Worm (Caenorhabditis elegans) whole organism, L4 larva: ENCODE measurements around the gene clec-219.
A peak's percentile ranks its signal among the peaks of the same experiment; 100 is the strongest.

Experiments
- F10B5.3 ChIP-seq: sonication (generic microtip); optimal IDR thresholded peaks from 2 replicates; lab custom pipeline; 2016; ENCODE audit warnings: mild to moderate bottlenecking, missing genetic modification characterization, missing compliant biosample characterization
- R02D3.7 ChIP-seq: fragments of 150-350 bp; sonication (generic microtip); optimal IDR thresholded peaks from 3 replicates; lab custom pipeline; 2014; ENCODE audit warnings: missing biosample characterization, missing genetic modification characterization
- T20F7.1 ChIP-seq: fragments of 200-800 bp; sonication (Bioruptor generic); optimal IDR thresholded peaks from 2 replicates; lab custom pipeline; 2018; ENCODE audit warnings: mild to moderate bottlenecking, missing genetic modification characterization, missing compliant biosample characterization
- T26A8.4 ChIP-seq: fragments of 200-800 bp; sonication (Bioruptor generic); IDR thresholded peaks from 2 replicates; pipeline ENCODE4 v1.3.6; 2022; ENCODE audit warnings: missing genetic modification characterization, missing compliant biosample characterization
- Y105C5A.15 ChIP-seq: fragments of 200-800 bp; sonication (Bioruptor generic); IDR thresholded peaks from 2 replicates; pipeline ENCODE4 v1.3.6; 2022; ENCODE audit warnings: missing genetic modification characterization, missing compliant biosample characterization
- Y48G9A.11 ChIP-seq: fragments of 200-800 bp; sonication (Bioruptor generic); IDR thresholded peaks from 2 replicates; pipeline ENCODE4 v1.3.6; 2022; ENCODE audit warnings: missing genetic modification reagents, missing genetic modification characterization, missing compliant biosample characterization
- aha-1 ChIP-seq: fragments of 150-350 bp; peaks from one replicate; lab custom pipeline; 2014; ENCODE audit warnings: missing biosample characterization, missing genetic modification characterization
- ama-1 ChIP-seq: fragments of 150-350 bp; optimal IDR thresholded peaks from 2 replicates; lab custom pipeline; 2014; ENCODE audit warnings: inconsistent platforms, mixed read lengths
- ceh-44 ChIP-seq: fragments of 200-800 bp; sonication (Bioruptor generic); IDR thresholded peaks from 2 replicates; pipeline ENCODE4 v1.3.6; 2022; ENCODE audit warnings: missing genetic modification reagents, missing genetic modification characterization, missing compliant biosample characterization
- ceh-62 ChIP-seq: sonication (generic microtip); optimal IDR thresholded peaks from 2 replicates; lab custom pipeline; 2017; ENCODE audit warnings: missing biosample characterization, missing genetic modification characterization
- ctbp-1 ChIP-seq: fragments of 200-800 bp; sonication (Bioruptor generic); IDR thresholded peaks from 2 replicates; pipeline ENCODE4 v1.3.6; 2022; ENCODE audit warnings: missing genetic modification reagents, missing genetic modification characterization, missing compliant biosample characterization
- daf-16 ChIP-seq, 3 experiments: sonication (generic microtip); optimal IDR thresholded peaks; 2 replicates each; lab custom pipeline; 2016 to 2017; ENCODE audit warnings: missing genetic modification characterization in 3 of 3, missing genetic modification reagents in 3 of 3, mild to moderate bottlenecking in 2 of 3, missing compliant biosample characterization in 2 of 3, missing biosample characterization in 1 of 3, moderate library complexity in 1 of 3
- dmd-6 ChIP-seq: fragments of 200-800 bp; sonication (Bioruptor generic); IDR thresholded peaks from 2 replicates; pipeline ENCODE4 v1.3.6; 2022; ENCODE audit warnings: missing genetic modification reagents, missing genetic modification characterization, missing compliant biosample characterization
- dpl-1 ChIP-seq: fragments of 150-350 bp; optimal IDR thresholded peaks from 2 replicates; lab custom pipeline; 2014; ENCODE audit warnings: missing biosample characterization, missing genetic modification reagents, missing genetic modification characterization
- dve-1 ChIP-seq: sonication (generic microtip); optimal IDR thresholded peaks from 2 replicates; lab custom pipeline; 2017; ENCODE audit warnings: antibody characterized with exemption, mild to moderate bottlenecking, missing genetic modification characterization, missing compliant biosample characterization; ENCODE audit not compliant: insufficient read depth
- hlh-30 ChIP-seq: sonication (generic microtip); optimal IDR thresholded peaks from 2 replicates; lab custom pipeline; 2017; ENCODE audit warnings: antibody characterized with exemption, mild to moderate bottlenecking, missing genetic modification characterization, missing compliant biosample characterization; ENCODE audit not compliant: insufficient read depth
- hmg-1.1 ChIP-seq: fragments of 200-800 bp; sonication (Bioruptor generic); IDR thresholded peaks from 2 replicates; pipeline ENCODE4 v1.3.6; 2022; ENCODE audit warnings: missing genetic modification reagents, missing genetic modification characterization, missing compliant biosample characterization
- lim-7 ChIP-seq: fragments of 200-800 bp; sonication (Bioruptor generic); IDR thresholded peaks from 2 replicates; pipeline ENCODE4 v1.3.6; 2022; ENCODE audit warnings: missing genetic modification characterization, missing compliant biosample characterization
- lin-29 ChIP-seq: fragments of 200-800 bp; sonication (Bioruptor generic); IDR thresholded peaks from 2 replicates; pipeline ENCODE4 v1.3.6; 2022; ENCODE audit warnings: missing genetic modification reagents, missing genetic modification characterization, missing compliant biosample characterization
- lir-3 ChIP-seq: sonication (generic microtip); optimal IDR thresholded peaks from 2 replicates; lab custom pipeline; 2016; ENCODE audit warnings: mild to moderate bottlenecking, missing genetic modification characterization, missing compliant biosample characterization
- lsy-2 ChIP-seq, 2 experiments: fragments of 150-350 bp in 1 of 2; sonication (generic microtip) in 1 of 2; optimal IDR thresholded peaks; 2 replicates each; lab custom pipeline; 2014 to 2017; ENCODE audit warnings: missing biosample characterization in 2 of 2, missing genetic modification characterization in 2 of 2
- mep-1 ChIP-seq: fragments of 150-350 bp; sonication (generic microtip); optimal IDR thresholded peaks from 3 replicates; lab custom pipeline; 2014; ENCODE audit warnings: missing biosample characterization, missing genetic modification characterization
- mxl-3 ChIP-seq: fragments of 200-800 bp; sonication (Bioruptor generic); optimal IDR thresholded peaks from 2 replicates; lab custom pipeline; 2018; ENCODE audit warnings: mild to moderate bottlenecking, missing genetic modification characterization, missing compliant biosample characterization
- nhr-10 ChIP-seq: fragments of 150-350 bp; optimal IDR thresholded peaks from 2 replicates; lab custom pipeline; 2014; ENCODE audit warnings: missing biosample characterization, missing genetic modification characterization
- nhr-41 ChIP-seq: fragments of 200-800 bp; sonication (Bioruptor generic); IDR thresholded peaks from 2 replicates; pipeline ENCODE4 v1.3.6; 2022; ENCODE audit warnings: missing genetic modification reagents, missing genetic modification characterization, missing compliant biosample characterization
- pqm-1 ChIP-seq: sonication (generic microtip); optimal IDR thresholded peaks from 2 replicates; lab custom pipeline; 2017; ENCODE audit warnings: missing biosample characterization, missing genetic modification characterization
- rbr-2 ChIP-seq: sonication (generic microtip); optimal IDR thresholded peaks from 2 replicates; lab custom pipeline; 2016; ENCODE audit warnings: missing genotype, missing genetic modification characterization, missing compliant biosample characterization
- skn-1 ChIP-seq: fragments of 150-350 bp; optimal IDR thresholded peaks from 2 replicates; lab custom pipeline; 2014; ENCODE audit warnings: missing biosample characterization, missing genetic modification characterization
- snpc-4 ChIP-seq: fragments of 150-350 bp; optimal IDR thresholded peaks from 2 replicates; lab custom pipeline; 2014; ENCODE audit warnings: missing biosample characterization, missing genetic modification characterization
- tag-97 ChIP-seq: fragments of 200-800 bp; sonication (Bioruptor generic); IDR thresholded peaks from 2 replicates; pipeline ENCODE4 v1.3.6; 2022; ENCODE audit warnings: missing genetic modification characterization, missing compliant biosample characterization
- zag-1 ChIP-seq: fragments of 150-350 bp; optimal IDR thresholded peaks from 2 replicates; lab custom pipeline; 2014; ENCODE audit warnings: missing biosample characterization, missing genetic modification characterization
- zip-11 ChIP-seq: fragments of 200-800 bp; sonication (Bioruptor generic); IDR thresholded peaks from 2 replicates; pipeline ENCODE4 v1.3.6; 2022; ENCODE audit warnings: missing genetic modification characterization, missing compliant biosample characterization
- zip-2 ChIP-seq: fragments of 150-350 bp; optimal IDR thresholded peaks from 2 replicates; lab custom pipeline; 2014; ENCODE audit warnings: missing biosample characterization, missing genetic modification characterization

Gene clec-219

ce11 chrV:8300935-8301535, 17.2 kb upstream of the clec-219 start, which contains the start of gene W02D7.6 (continued):
- TF ChIP-seq nhr-41 (no peak), snpc-4 (tag; lab: Kevin White, UChicago) (no peak), T26A8.4 (GFP tag; lab: Robert Waterston, UW) (no peak; the same call in 1 of the 2 replicates), Y48G9A.11 (GFP tag; lab: Robert Waterston, UW) (no peak), R02D3.7 (tag; lab: Kevin White, UChicago) (no peak), skn-1 (tag; lab: Kevin White, UChicago) (no peak), mxl-3 (GFP tag; lab: Kevin White, UChicago) (no peak), nhr-10 (tag; lab: Kevin White, UChicago) (no peak), ceh-62 (tag; lab: Kevin White, UChicago) (no peak), lir-3 (tag; lab: Kevin White, UChicago) (no peak), lsy-2 (tag; optimal IDR thresholded peaks at IDR 0.05; lab: Kevin White, UChicago) (peak in 1 of 2 experiments; percentile 30), zip-2 (tag; lab: Kevin White, UChicago) (no peak), dpl-1 (GFP tag; lab: Kevin White, UChicago) (peak; percentile 31), ama-1 (lab: Kevin White, UChicago) (peak; percentile 80)
- TF ChIP-seq, all 104 proteins: peak for 13

- TF ChIP-seq zip-11 (GFP tag; lab: Robert Waterston, UW) (no peak), hlh-30 (tag; lab: Kevin White, UChicago) (peak; percentile 38), F10B5.3 (tag; lab: Kevin White, UChicago) (no peak), dpl-1 (GFP tag; lab: Kevin White, UChicago) (peak; percentile 89), mep-1 (peak; percentile 45), aha-1 (tag; lab: Kevin White, UChicago) (peak; percentile 67), tag-97 (GFP tag; lab: Robert Waterston, UW) (no peak), Y105C5A.15 (GFP tag; lab: Robert Waterston, UW) (no peak), lim-7 (GFP tag; lab: Robert Waterston, UW) (no peak), lin-29 (GFP tag; lab: Robert Waterston, UW) (no peak), T20F7.1 (GFP tag; lab: Kevin White, UChicago) (peak; percentile 97), zag-1 (tag; lab: Kevin White, UChicago) (no peak), dve-1 (peak; percentile 37), daf-16 (GFP tag; optimal IDR thresholded peaks at IDR 0.05; lab: Kevin White, UChicago) (no peak), daf-16 (tag; optimal IDR thresholded peaks at IDR 0.05; lab: Kevin White, UChicago) (peak; percentile 27)
Observed at ce11 chrV:8302522-8302921, 15.7 kb upstream of the clec-219 start, which contains the start of gene sel-9. Gene sel-9 (minus strand): TSS chrV:8302580.

ce11 chrV:8304461-8305195, 13.6 kb upstream of the clec-219 start, which contains the start of gene W02D7.11:
Gene W02D7.11 (minus strand): TSS chrV:8304511.
- TF ChIP-seq dve-1 (peak; percentile 5), ctbp-1 (GFP tag; lab: Robert Waterston, UW) (no peak), daf-16 (GFP tag; optimal IDR thresholded peaks at IDR 0.05; lab: Kevin White, UChicago) (no peak), daf-16 (tag; optimal IDR thresholded peaks at IDR 0.05; lab: Kevin White, UChicago) (peak; percentile 66), rbr-2 (tag; lab: Kevin White, UChicago) (no peak), Y105C5A.15 (GFP tag; lab: Robert Waterston, UW) (no peak)
- TF ChIP-seq, all 104 proteins: peak for 2

- TF ChIP-seq hmg-1.1 (GFP tag; lab: Robert Waterston, UW) (no peak), dmd-6 (GFP tag; lab: Robert Waterston, UW) (peak; percentile 74), pqm-1 (tag; lab: Kevin White, UChicago) (peak; percentile 46), daf-16 (GFP tag; optimal IDR thresholded peaks at IDR 0.05; lab: Kevin White, UChicago) (no peak), daf-16 (tag; optimal IDR thresholded peaks at IDR 0.05; lab: Kevin White, UChicago) (peak; percentile 38), dve-1 (peak; percentile 43), ceh-44 (GFP tag; lab: Robert Waterston, UW) (no peak)
Observed at ce11 chrV:8305940-8306339, 12.3 kb upstream of the clec-219 start.
